Worm (Caenorhabditis elegans) whole organism, L3 larva: ENCODE results near the gene C29F9.2.

Source experiments
- ZK546.5 ChIP-seq: sonication (generic microtip); optimal IDR thresholded peaks from 2 replicates; lab custom pipeline; 2017; ENCODE audit warnings: missing biosample characterization, missing genetic modification characterization
- daf-12 ChIP-seq: fragments of 150-350 bp; optimal IDR thresholded peaks from 2 replicates; lab custom pipeline; 2014; ENCODE audit warnings: missing biosample characterization, missing genetic modification reagents, missing genetic modification characterization
- elt-2 ChIP-seq: sonication (generic microtip); optimal IDR thresholded peaks from 2 replicates; lab custom pipeline; 2016; ENCODE audit warnings: missing genetic modification reagents, mild to moderate bottlenecking, missing genetic modification characterization, missing compliant biosample characterization
- fkh-10 ChIP-seq: sonication (generic microtip); optimal IDR thresholded peaks from 2 replicates; lab custom pipeline; 2017; ENCODE audit warnings: missing biosample characterization, missing genetic modification reagents, missing genetic modification characterization
- lin-39 ChIP-seq: fragments of 150-350 bp; optimal IDR thresholded peaks from 2 replicates; lab custom pipeline; 2018; ENCODE audit warnings: missing biosample characterization, missing genetic modification reagents, missing genetic modification characterization
- lsy-12 ChIP-seq: sonication (generic microtip); optimal IDR thresholded peaks from 2 replicates; lab custom pipeline; 2016; ENCODE audit warnings: mild to moderate bottlenecking, missing genetic modification characterization, missing compliant biosample characterization
- nhr-11 ChIP-seq: fragments of 150-350 bp; optimal IDR thresholded peaks from 2 replicates; lab custom pipeline; 2014; ENCODE audit warnings: missing biosample characterization, missing genetic modification characterization
- nhr-25 ChIP-seq: sonication (generic microtip); optimal IDR thresholded peaks from 2 replicates; lab custom pipeline; 2017; ENCODE audit warnings: missing biosample characterization, missing genetic modification characterization
- nhr-28 ChIP-seq: fragments of 150-350 bp; optimal IDR thresholded peaks from 2 replicates; lab custom pipeline; 2014; ENCODE audit warnings: missing biosample characterization, missing genetic modification characterization
- nhr-76 ChIP-seq: fragments of 150-350 bp; sonication (generic microtip); optimal IDR thresholded peaks from 5 replicates; lab custom pipeline; 2014; ENCODE audit warnings: missing biosample characterization, missing genetic modification characterization
- tbx-2 ChIP-seq: sonication (generic microtip); optimal IDR thresholded peaks from 2 replicates; lab custom pipeline; 2016; ENCODE audit warnings: mild to moderate bottlenecking, missing genetic modification characterization, missing compliant biosample characterization

DNA sequence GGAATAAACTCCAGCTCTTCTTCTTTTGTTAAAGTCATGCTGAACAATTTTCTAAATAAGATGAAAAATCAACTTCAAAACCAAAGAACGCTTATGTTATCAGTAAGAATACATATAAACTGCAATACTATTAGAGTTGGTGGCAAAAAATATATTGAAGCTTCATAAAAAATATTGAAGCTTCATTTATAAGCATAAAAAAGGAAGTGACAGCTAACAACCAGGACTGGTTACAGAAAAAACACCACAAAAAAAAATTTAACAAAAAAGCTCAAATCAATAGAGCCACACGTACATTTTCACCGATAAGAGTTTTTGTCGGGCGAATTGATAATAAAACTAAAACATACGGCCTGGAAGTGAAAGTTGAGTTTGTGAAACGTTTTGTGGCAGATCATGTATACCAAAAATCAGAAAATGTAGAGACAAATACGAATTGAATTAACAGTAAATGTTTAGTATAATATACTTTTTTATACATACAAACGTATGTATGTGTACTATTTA is 16.9 kb downstream of the C29F9.2 start, which contains the start of gene sqst-5:
- no peak for TF ChIP-seq nhr-28 (tag; lab: Kevin White, UChicago)
- TF ChIP-seq lin-39 (tag; lab: Kevin White, UChicago): no peak
- TF ChIP-seq nhr-11 (tag; lab: Kevin White, UChicago): no peak
- TF ChIP-seq fkh-10 (GFP tag; lab: Kevin White, UChicago): no peak
- TF ChIP-seq nhr-76 (tag; lab: Kevin White, UChicago): no peak
- peak; percentile 76 for TF ChIP-seq elt-2 (tag; lab: Kevin White, UChicago)
- TF ChIP-seq lsy-12: no peak
- no peak for TF ChIP-seq ZK546.5 (tag; lab: Kevin White, UChicago)
- no peak for TF ChIP-seq daf-12 (tag; lab: Kevin White, UChicago)
- TF ChIP-seq nhr-25 (tag; lab: Kevin White, UChicago): no peak
- TF ChIP-seq tbx-2 (tag; lab: Kevin White, UChicago): no peak
